Worm (Caenorhabditis elegans) whole organism, L1 larva: ENCODE measurements around the gene Y57G11C.33.

Experiments used
- alr-1 ChIP-seq: fragments of 200-800 bp; sonication (Bioruptor generic); optimal IDR thresholded peaks from 2 replicates; lab custom pipeline; 2018; ENCODE audit warnings: borderline replicate concordance, mild to moderate bottlenecking, missing genetic modification characterization, missing compliant biosample characterization
- ceh-8 ChIP-seq: fragments of 200-800 bp; sonication (Bioruptor generic); optimal IDR thresholded peaks from 2 replicates; lab custom pipeline; 2018; ENCODE audit warnings: mild to moderate bottlenecking, missing genetic modification characterization, moderate library complexity, missing compliant biosample characterization
- ces-1 ChIP-seq: fragments of 150-350 bp; optimal IDR thresholded peaks from 2 replicates; lab custom pipeline; 2014; ENCODE audit warnings: missing biosample characterization, missing genetic modification reagents, missing genetic modification characterization
- dsc-1 ChIP-seq: sonication (generic microtip); optimal IDR thresholded peaks from 2 replicates; lab custom pipeline; 2016; ENCODE audit warnings: mild to moderate bottlenecking, missing genetic modification characterization, missing compliant biosample characterization
- egl-13 ChIP-seq: sonication (generic microtip); optimal IDR thresholded peaks from 2 replicates; lab custom pipeline; 2016; ENCODE audit warnings: missing genotype, missing genetic modification reagents, missing genetic modification characterization, missing compliant biosample characterization
- egl-27 ChIP-seq, 2 experiments: fragments of 150-350 bp in 1 of 2; sonication (generic microtip); optimal IDR thresholded peaks; 3 replicates each; lab custom pipeline; 2017 to 2018; ENCODE audit warnings: missing biosample characterization in 2 of 2, missing genetic modification characterization in 2 of 2, missing genetic modification reagents in 2 of 2
- fkh-8 ChIP-seq: sonication (generic microtip); optimal IDR thresholded peaks from 2 replicates; lab custom pipeline; 2016; ENCODE audit warnings: mild to moderate bottlenecking, missing genetic modification characterization, missing compliant biosample characterization
- grh-1 ChIP-seq: fragments of 200-800 bp; sonication (Bioruptor generic); IDR thresholded peaks from 2 replicates; pipeline ENCODE4 v1.3.6; 2022; ENCODE audit warnings: missing genetic modification reagents, missing genetic modification characterization, missing compliant biosample characterization
- isw-1 ChIP-seq: fragments of 200-800 bp; sonication (Bioruptor generic); IDR thresholded peaks from 2 replicates; pipeline ENCODE4 v1.3.6; 2022; ENCODE audit warnings: missing genetic modification characterization, missing compliant biosample characterization
- lin-13 ChIP-seq: fragments of 150-350 bp; optimal IDR thresholded peaks from 2 replicates; lab custom pipeline; 2014; ENCODE audit warnings: missing biosample characterization, missing genetic modification reagents, missing genetic modification characterization
- lin-39 ChIP-seq: fragments of 150-350 bp; optimal IDR thresholded peaks from 2 replicates; lab custom pipeline; 2014; ENCODE audit warnings: missing biosample characterization, missing genetic modification reagents, missing genetic modification characterization
- lsy-2 ChIP-seq, 2 experiments: fragments of 150-350 bp; optimal IDR thresholded peaks; 2 replicates each; lab custom pipeline; 2014; ENCODE audit warnings: missing biosample characterization in 2 of 2, missing genetic modification characterization in 2 of 2
- mab-9 ChIP-seq: fragments of 200-800 bp; sonication (Bioruptor generic); IDR thresholded peaks from 2 replicates; pipeline ENCODE4 v1.3.6; 2022; ENCODE audit warnings: missing genetic modification reagents, missing genetic modification characterization, missing compliant biosample characterization
- mdl-1 ChIP-seq, 2 experiments: fragments of 150-350 bp; optimal IDR thresholded peaks; 2 replicates each; lab custom pipeline; 2014 to 2017; ENCODE audit warnings: missing biosample characterization in 2 of 2, missing genetic modification characterization in 2 of 2, inconsistent platforms in 1 of 2
- mef-2 ChIP-seq: fragments of 150-350 bp; optimal IDR thresholded peaks from 2 replicates; lab custom pipeline; 2014; ENCODE audit warnings: missing biosample characterization, missing genetic modification characterization
- mep-1 ChIP-seq: fragments of 150-350 bp; optimal IDR thresholded peaks from 2 replicates; lab custom pipeline; 2014; ENCODE audit warnings: missing biosample characterization, missing genetic modification characterization
- nhr-11 ChIP-seq: fragments of 150-350 bp; optimal IDR thresholded peaks from 2 replicates; lab custom pipeline; 2014; ENCODE audit warnings: missing biosample characterization, missing genetic modification characterization
- nhr-20 ChIP-seq: sonication (generic microtip); optimal IDR thresholded peaks from 2 replicates; lab custom pipeline; 2016; ENCODE audit warnings: mild to moderate bottlenecking, missing genetic modification characterization, missing compliant biosample characterization
- nhr-47 ChIP-seq: sonication (generic microtip); optimal IDR thresholded peaks from 2 replicates; lab custom pipeline; 2016; ENCODE audit warnings: mild to moderate bottlenecking, missing genetic modification characterization, moderate library complexity, missing compliant biosample characterization
- nhr-85 ChIP-seq: sonication (generic microtip); peaks from one replicate; lab custom pipeline; 2016; ENCODE audit warnings: missing genetic modification characterization, inconsistent platforms, missing compliant biosample characterization
- nhr-90 ChIP-seq: sonication (generic microtip); optimal IDR thresholded peaks from 2 replicates; lab custom pipeline; 2016; ENCODE audit warnings: mild to moderate bottlenecking, missing genetic modification characterization, missing compliant biosample characterization; ENCODE audit not compliant: poor library complexity
- rnt-1 ChIP-seq: sonication (generic microtip); optimal IDR thresholded peaks from 2 replicates; lab custom pipeline; 2016; ENCODE audit warnings: mild to moderate bottlenecking, missing genetic modification characterization, moderate library complexity, missing compliant biosample characterization
- snpc-4 ChIP-seq: fragments of 150-350 bp; optimal IDR thresholded peaks from 2 replicates; lab custom pipeline; 2014; ENCODE audit warnings: missing biosample characterization, missing genetic modification characterization
- sptf-1 ChIP-seq: fragments of 150-350 bp; optimal IDR thresholded peaks from 2 replicates; lab custom pipeline; 2014; ENCODE audit warnings: missing biosample characterization, missing genetic modification characterization
- sup-37 ChIP-seq: fragments of 200-800 bp; sonication (Bioruptor generic); optimal IDR thresholded peaks from 2 replicates; lab custom pipeline; 2018; ENCODE audit warnings: mild to moderate bottlenecking, missing genetic modification characterization, missing compliant biosample characterization
- swsn-7 ChIP-seq: sonication (generic microtip); optimal IDR thresholded peaks from 2 replicates; lab custom pipeline; 2016; ENCODE audit warnings: missing genetic modification characterization, missing compliant biosample characterization
- tbx-2 ChIP-seq: sonication (generic microtip); optimal IDR thresholded peaks from 2 replicates; lab custom pipeline; 2016; ENCODE audit warnings: missing genetic modification characterization, missing compliant biosample characterization
- unc-30 ChIP-seq: sonication (generic microtip); optimal IDR thresholded peaks from 2 replicates; lab custom pipeline; 2017; ENCODE audit warnings: missing biosample characterization, missing genetic modification characterization
- unc-62 ChIP-seq: fragments of 150-350 bp; optimal IDR thresholded peaks from 2 replicates; lab custom pipeline; 2014; ENCODE audit warnings: missing biosample characterization, missing genetic modification reagents, missing genetic modification characterization
- unc-86 ChIP-seq: sonication (generic microtip); optimal IDR thresholded peaks from 2 replicates; lab custom pipeline; 2016; ENCODE audit warnings: missing genetic modification characterization, missing compliant biosample characterization
- zip-4 ChIP-seq: fragments of 200-800 bp; sonication (Bioruptor generic); optimal IDR thresholded peaks from 2 replicates; lab custom pipeline; 2018; ENCODE audit warnings: mild to moderate bottlenecking, missing genetic modification characterization, moderate library complexity, missing compliant biosample characterization
- ztf-11 ChIP-seq, 2 experiments: sonication (generic microtip); optimal IDR thresholded peaks; 2 replicates each; lab custom pipeline; 2016 to 2017; ENCODE audit warnings: missing genetic modification characterization in 2 of 2, missing biosample characterization in 1 of 2, missing compliant biosample characterization in 1 of 2

The Y57G11C.33 gene

ce11 chrIV:14622109-14622508 is 34.8 kb upstream of the Y57G11C.33 start (continued):
- TF ChIP-seq nhr-85 (tag; lab: Kevin White, UChicago) (no peak), mef-2 (tag; lab: Kevin White, UChicago) (no peak), nhr-90 (tag; lab: Kevin White, UChicago) (no peak), nhr-20 (tag; lab: Kevin White, UChicago) (peak; percentile 94), dsc-1 (tag; lab: Kevin White, UChicago) (peak; percentile 63), lsy-2 (tag; optimal IDR thresholded peaks at IDR 0.05; lab: Kevin White, UChicago) (peak; percentile 29 to 31), unc-30 (no peak), nhr-47 (tag; lab: Kevin White, UChicago) (peak; percentile 75), nhr-11 (tag; lab: Kevin White, UChicago) (no peak), fkh-8 (peak; percentile 94)

ce11 chrIV:14631726-14632125 is 25.2 kb upstream of the Y57G11C.33 start:
- TF ChIP-seq mep-1 (tag; lab: Kevin White, UChicago) (no peak), unc-30 (no peak), mdl-1 (tag; optimal IDR thresholded peaks at IDR 0.05; lab: Kevin White, UChicago) (no peak), unc-62 (GFP tag; lab: Kevin White, UChicago) (no peak), lin-39 (tag; lab: Kevin White, UChicago) (no peak), rnt-1 (tag; lab: Kevin White, UChicago) (no peak)

- TF ChIP-seq lin-13 (GFP tag; lab: Kevin White, UChicago) (no peak), ceh-8 (GFP tag; lab: Kevin White, UChicago) (no peak), zip-4 (GFP tag; lab: Kevin White, UChicago) (no peak), egl-27 (tag; optimal IDR thresholded peaks at IDR 0.05; lab: Kevin White, UChicago) (no peak), sptf-1 (tag; lab: Kevin White, UChicago) (no peak), egl-13 (no peak), unc-62 (GFP tag; lab: Kevin White, UChicago) (no peak), ces-1 (no peak), rnt-1 (tag; lab: Kevin White, UChicago) (no peak), alr-1 (no peak), sup-37 (GFP tag; lab: Kevin White, UChicago) (no peak)
These were observed 24.1 kb upstream of the Y57G11C.33 start, which contains the start of gene irld-4 for ce11 chrIV:14632799-14633198. Gene irld-4 (plus strand): TSS chrIV:14633099.

- TF ChIP-seq grh-1 (GFP tag; lab: Robert Waterston, UW) (no peak), nhr-20 (tag; lab: Kevin White, UChicago) (no peak), alr-1 (no peak), tbx-2 (tag; lab: Kevin White, UChicago) (no peak), swsn-7 (tag; lab: Kevin White, UChicago) (no peak), nhr-90 (tag; lab: Kevin White, UChicago) (no peak), ztf-11 (tag; optimal IDR thresholded peaks at IDR 0.05; lab: Kevin White, UChicago) (no peak)
These were observed 22.1 kb upstream of the Y57G11C.33 start, which contains the start of gene ule-2 for ce11 chrIV:14634826-14635225. Gene ule-2 (plus strand): TSS chrIV:14635126.

- TF ChIP-seq snpc-4 = no peak
- TF ChIP-seq alr-1 = no peak
- TF ChIP-seq mdl-1 (tag; optimal IDR thresholded peaks at IDR 0.05; lab: Kevin White, UChicago) = no peak
- no peak for TF ChIP-seq unc-86 (tag; lab: Kevin White, UChicago)
- no peak for TF ChIP-seq isw-1 (GFP tag; lab: Robert Waterston, UW)
- TF ChIP-seq mab-9 (GFP tag; lab: Robert Waterston, UW) = no peak
These were observed 19.5 kb upstream of the Y57G11C.33 start, which contains the start of gene srlf-27 for ce11 chrIV:14637413-14637812. Gene srlf-27 (plus strand): TSS chrIV:14637713.

ce11 chrIV:14648059-14648458 is 8.8 kb upstream of the Y57G11C.33 start:
- TF ChIP-seq snpc-4 = peak; percentile 18
